Worm (Caenorhabditis elegans) whole organism, L2 larva: ENCODE data around the gene bca-1.

Experiments used
- C34F6.9 ChIP-seq: fragments of 150-350 bp; optimal IDR thresholded peaks from 2 replicates; lab custom pipeline; 2014; ENCODE audit warnings: missing biosample characterization, missing genetic modification characterization
- F13H6.1 ChIP-seq: sonication (generic microtip); optimal IDR thresholded peaks from 2 replicates; lab custom pipeline; 2016; ENCODE audit warnings: missing genetic modification characterization, missing compliant biosample characterization
- R02D3.7 ChIP-seq: fragments of 150-350 bp; optimal IDR thresholded peaks from 2 replicates; lab custom pipeline; 2014; ENCODE audit warnings: missing biosample characterization, missing genetic modification characterization
- Y55F3AM.14 ChIP-seq: fragments of 200-800 bp; sonication (Bioruptor generic); optimal IDR thresholded peaks from 2 replicates; lab custom pipeline; 2018; ENCODE audit warnings: mild to moderate bottlenecking, missing genetic modification characterization, missing compliant biosample characterization
- ZK546.5 ChIP-seq: sonication (generic microtip); optimal IDR thresholded peaks from 2 replicates; lab custom pipeline; 2017; ENCODE audit warnings: missing biosample characterization, missing genetic modification characterization
- alr-1 ChIP-seq: fragments of 150-350 bp; optimal IDR thresholded peaks from 2 replicates; lab custom pipeline; 2014; ENCODE audit warnings: missing biosample characterization, missing genetic modification characterization
- ama-1 ChIP-seq: fragments of 150-350 bp; optimal IDR thresholded peaks from 2 replicates; lab custom pipeline; 2018; ENCODE audit warnings: inconsistent platforms
- blmp-1 ChIP-seq: sonication (generic microtip); optimal IDR thresholded peaks from 2 replicates; lab custom pipeline; 2017; ENCODE audit warnings: missing genetic modification characterization, mild to moderate bottlenecking, missing compliant biosample characterization, antibody characterized with exemption, moderate library complexity; ENCODE audit not compliant: insufficient read depth
- ceh-16 ChIP-seq: fragments of 150-350 bp; optimal IDR thresholded peaks from 2 replicates; lab custom pipeline; 2014; ENCODE audit warnings: missing biosample characterization, missing genetic modification characterization
- dmd-4 ChIP-seq: sonication (generic microtip); optimal IDR thresholded peaks from 2 replicates; lab custom pipeline; 2017; ENCODE audit warnings: missing biosample characterization, missing genetic modification characterization
- elt-3 ChIP-seq: sonication (generic microtip); optimal IDR thresholded peaks from 2 replicates; lab custom pipeline; 2017; ENCODE audit warnings: missing biosample characterization, missing genetic modification characterization
- fos-1 ChIP-seq: fragments of 150-350 bp; optimal IDR thresholded peaks from 2 replicates; lab custom pipeline; 2014; ENCODE audit warnings: missing biosample characterization, missing genetic modification characterization
- gmeb-1 ChIP-seq: fragments of 150-350 bp; optimal IDR thresholded peaks from 2 replicates; lab custom pipeline; 2014; ENCODE audit warnings: missing biosample characterization, missing genetic modification characterization
- lin-11 ChIP-seq: fragments of 150-350 bp; sonication (generic microtip); optimal IDR thresholded peaks from 2 replicates; lab custom pipeline; 2014; ENCODE audit warnings: missing biosample characterization, missing genetic modification characterization, inconsistent platforms, mixed read lengths
- mbf-1 ChIP-seq: sonication (generic microtip); optimal IDR thresholded peaks from 2 replicates; lab custom pipeline; 2017; ENCODE audit warnings: missing biosample characterization, missing genetic modification characterization
- mdl-1 ChIP-seq, 2 experiments: fragments of 150-350 bp in 1 of 2; sonication (generic microtip) in 1 of 2; optimal IDR thresholded peaks; 2 replicates each; lab custom pipeline; 2017; ENCODE audit warnings: missing biosample characterization in 2 of 2, missing genetic modification characterization in 2 of 2
- nhr-10 ChIP-seq: sonication (generic microtip); optimal IDR thresholded peaks from 2 replicates; lab custom pipeline; 2017; ENCODE audit warnings: missing biosample characterization, missing genetic modification characterization
- nhr-129 ChIP-seq: fragments of 150-350 bp; optimal IDR thresholded peaks from 2 replicates; lab custom pipeline; 2014; ENCODE audit warnings: missing biosample characterization, missing genetic modification characterization
- nhr-21 ChIP-seq: fragments of 150-350 bp; optimal IDR thresholded peaks from 2 replicates; lab custom pipeline; 2014; ENCODE audit warnings: missing biosample characterization, missing genetic modification characterization
- nhr-23 ChIP-seq: fragments of 150-350 bp; optimal IDR thresholded peaks from 2 replicates; lab custom pipeline; 2014; ENCODE audit warnings: missing biosample characterization, missing genetic modification reagents, missing genetic modification characterization
- nhr-237 ChIP-seq: fragments of 150-350 bp; optimal IDR thresholded peaks from 2 replicates; lab custom pipeline; 2014; ENCODE audit warnings: missing biosample characterization, missing genetic modification characterization
- nhr-77 ChIP-seq: fragments of 150-350 bp; optimal IDR thresholded peaks from 2 replicates; lab custom pipeline; 2014; ENCODE audit warnings: missing biosample characterization, missing genetic modification characterization
- skn-1 ChIP-seq: sonication (generic microtip); optimal IDR thresholded peaks from 2 replicates; lab custom pipeline; 2017; ENCODE audit warnings: missing biosample characterization, missing genetic modification characterization
- sma-3 ChIP-seq: sonication (generic microtip); optimal IDR thresholded peaks from 2 replicates; lab custom pipeline; 2016; ENCODE audit warnings: missing genetic modification reagents, missing genetic modification characterization, missing compliant biosample characterization
- sma-9 ChIP-seq, 2 experiments: fragments of 150-350 bp in 1 of 2; sonication (generic microtip) in 1 of 2; optimal IDR thresholded peaks; 2 replicates each; lab custom pipeline; 2014 to 2016; ENCODE audit warnings: missing genetic modification characterization in 2 of 2, mild to moderate bottlenecking in 1 of 2, missing biosample characterization in 1 of 2, missing compliant biosample characterization in 1 of 2, missing genetic modification reagents in 1 of 2, moderate library complexity in 1 of 2
- snpc-4 ChIP-seq: fragments of 150-350 bp; optimal IDR thresholded peaks from 2 replicates; lab custom pipeline; 2014; ENCODE audit warnings: missing biosample characterization, missing genetic modification characterization
- unc-55 ChIP-seq: fragments of 150-350 bp; sonication (generic microtip); optimal IDR thresholded peaks from 3 replicates; lab custom pipeline; 2014; ENCODE audit warnings: missing biosample characterization, missing genetic modification reagents, missing genetic modification characterization
- unc-62 ChIP-seq: fragments of 150-350 bp; optimal IDR thresholded peaks from 2 replicates; lab custom pipeline; 2014; ENCODE audit warnings: missing biosample characterization, missing genetic modification reagents, missing genetic modification characterization
- ztf-1 ChIP-seq: fragments of 200-800 bp; sonication (Bioruptor generic); conservative IDR thresholded peaks from 2 replicates; pipeline ENCODE4 v1.3.6; 2022; ENCODE audit warnings: missing genetic modification characterization, missing compliant biosample characterization
- ztf-11 ChIP-seq: sonication (generic microtip); optimal IDR thresholded peaks from 2 replicates; lab custom pipeline; 2017; ENCODE audit warnings: missing biosample characterization, missing genetic modification characterization
- ztf-4 ChIP-seq: fragments of 150-350 bp; optimal IDR thresholded peaks from 2 replicates; lab custom pipeline; 2014; ENCODE audit warnings: missing biosample characterization, missing genetic modification characterization

The bca-1 gene

DNA sequence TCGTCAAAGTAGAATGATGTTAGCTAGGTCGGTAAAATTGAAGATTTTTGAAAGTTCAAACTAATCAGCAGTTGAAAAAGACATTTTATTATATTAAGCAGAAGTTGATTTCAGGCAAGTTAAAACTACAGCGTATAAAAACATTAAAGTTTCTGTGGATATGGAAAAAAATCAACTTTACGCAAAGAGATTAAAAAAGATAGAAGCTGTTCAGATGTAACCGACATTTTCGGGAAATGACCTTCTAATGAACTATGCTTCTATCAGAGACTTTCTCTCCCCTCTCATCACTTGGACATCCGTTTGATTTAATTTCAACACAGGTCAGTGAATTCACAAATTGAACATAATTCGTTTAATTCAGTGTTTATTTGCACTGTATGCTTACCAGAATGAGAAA is 24.3 kb downstream of the bca-1 start, which contains the start of gene T13C5.7:
Gene T13C5.7, plus strand, starts transcription at position 301 of the 400 bp plus-strand sequence.
- no peak for TF ChIP-seq sma-9 (GFP tag; optimal IDR thresholded peaks at IDR 0.05; lab: Kevin White, UChicago)
- no peak for TF ChIP-seq sma-9 (tag; optimal IDR thresholded peaks at IDR 0.05; lab: Kevin White, UChicago)
- TF ChIP-seq lin-11 (tag; lab: Kevin White, UChicago) = no peak
- no peak for TF ChIP-seq R02D3.7 (tag; lab: Kevin White, UChicago)
- TF ChIP-seq ZK546.5 (tag; lab: Kevin White, UChicago) = no peak
- TF ChIP-seq C34F6.9 (tag; lab: Kevin White, UChicago) = no peak
- no peak for TF ChIP-seq unc-62
- TF ChIP-seq gmeb-1 (tag; lab: Kevin White, UChicago) = no peak
- no peak for TF ChIP-seq ztf-4 (tag; lab: Kevin White, UChicago)
- TF ChIP-seq ztf-1 = no peak
- TF ChIP-seq nhr-23 = no peak
- TF ChIP-seq snpc-4 (tag; lab: Kevin White, UChicago) = no peak
- TF ChIP-seq nhr-21 = no peak
- no peak for TF ChIP-seq sma-3 (GFP tag; lab: Kevin White, UChicago)
- no peak for TF ChIP-seq nhr-77 (tag; lab: Kevin White, UChicago)
- TF ChIP-seq nhr-129 (tag; lab: Kevin White, UChicago) = no peak
- TF ChIP-seq nhr-237 (tag; lab: Kevin White, UChicago) = no peak
- TF ChIP-seq blmp-1 = no peak
- TF ChIP-seq fos-1 = no peak
- no peak for TF ChIP-seq ztf-11 (tag; lab: Kevin White, UChicago)
- TF ChIP-seq Y55F3AM.14 (GFP tag; lab: Kevin White, UChicago) = no peak

DNA sequence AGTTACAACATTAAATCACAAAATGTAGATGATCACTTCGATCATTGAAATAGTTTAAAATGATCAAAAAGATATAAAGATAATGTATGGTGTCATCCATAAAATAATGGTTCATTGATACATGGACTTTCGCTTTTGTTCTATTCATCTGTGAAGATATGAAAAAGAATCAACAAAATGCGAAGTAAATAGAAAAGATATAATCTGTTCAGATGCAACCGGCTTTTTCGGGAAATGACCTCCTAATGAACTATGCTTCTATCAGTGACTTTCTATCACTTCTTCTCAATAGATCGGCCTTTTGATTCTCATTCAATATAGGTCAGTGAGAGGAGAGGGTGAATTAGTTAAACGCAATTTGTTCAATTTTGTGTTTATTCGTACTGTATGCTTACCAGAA is 25.6 kb downstream of the bca-1 start:
- TF ChIP-seq nhr-21 = peak; percentile 69
- peak; percentile 46 for TF ChIP-seq blmp-1
- TF ChIP-seq ceh-16 (tag; lab: Kevin White, UChicago) = no peak

- TF ChIP-seq nhr-10 (tag; lab: Kevin White, UChicago) = no peak
- no peak for TF ChIP-seq mbf-1 (tag; lab: Kevin White, UChicago)
- TF ChIP-seq F13H6.1 (tag; lab: Kevin White, UChicago) = no peak
- TF ChIP-seq sma-9 (GFP tag; optimal IDR thresholded peaks at IDR 0.05; lab: Kevin White, UChicago) = no peak
- TF ChIP-seq sma-9 (tag; optimal IDR thresholded peaks at IDR 0.05; lab: Kevin White, UChicago) = no peak
These were observed 26.5 kb downstream of the bca-1 start, which contains the start of the genes T25B2.4 and T13C5.3 for ce11 chrX:6177944-6178566. TSS of gene T25B2.4 (plus strand) at chrX:6178244. TSS of gene T13C5.3 (plus strand) at chrX:6178516.

DNA sequence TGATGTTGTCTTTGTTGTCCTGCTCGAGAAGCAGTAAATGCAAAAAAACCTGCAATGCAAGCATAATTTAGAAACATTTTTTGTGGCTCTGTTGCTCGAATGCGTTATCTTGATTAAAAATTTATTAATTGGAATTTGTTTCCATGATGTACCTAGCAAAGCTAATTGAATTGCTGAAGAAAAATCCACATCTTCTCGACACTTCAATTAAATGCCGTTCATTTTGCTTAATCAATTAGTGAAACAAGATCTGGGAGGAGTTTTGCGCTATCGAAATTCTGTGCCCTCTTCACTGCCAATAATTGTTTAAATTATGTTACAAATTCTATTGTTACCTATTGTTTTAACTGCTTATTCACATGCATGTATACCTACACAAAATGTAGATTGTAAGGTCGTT is 28.7 kb downstream of the bca-1 start, which contains the start of gene T25B2.3:
Gene T25B2.3, plus strand, starts transcription at position 301 of the 400 bp plus-strand sequence.
- TF ChIP-seq ztf-1 (no peak), unc-62 (no peak)
- TF ChIP-seq, all 48 proteins: peak for 0

ce11 chrX:6173656-6174055 is 30.9 kb downstream of the bca-1 start, which contains the start of gene T25B2.1:
TSS of gene T25B2.1 (plus strand) at chrX:6173956.
- TF ChIP-seq nhr-21 (no peak), lin-11 (tag; lab: Kevin White, UChicago) (no peak), F13H6.1 (tag; lab: Kevin White, UChicago) (no peak), blmp-1 (no peak), alr-1 (tag; lab: Kevin White, UChicago) (no peak), ztf-1 (no peak), elt-3 (tag; lab: Kevin White, UChicago) (no peak), skn-1 (tag; lab: Kevin White, UChicago) (no peak), mdl-1 (tag; optimal IDR thresholded peaks at IDR 0.05; lab: Kevin White, UChicago) (no peak), dmd-4 (tag; lab: Kevin White, UChicago) (no peak), ztf-4 (tag; lab: Kevin White, UChicago) (no peak), nhr-237 (tag; lab: Kevin White, UChicago) (no peak)
- TF ChIP-seq, all 48 proteins: peak for 0

DNA sequence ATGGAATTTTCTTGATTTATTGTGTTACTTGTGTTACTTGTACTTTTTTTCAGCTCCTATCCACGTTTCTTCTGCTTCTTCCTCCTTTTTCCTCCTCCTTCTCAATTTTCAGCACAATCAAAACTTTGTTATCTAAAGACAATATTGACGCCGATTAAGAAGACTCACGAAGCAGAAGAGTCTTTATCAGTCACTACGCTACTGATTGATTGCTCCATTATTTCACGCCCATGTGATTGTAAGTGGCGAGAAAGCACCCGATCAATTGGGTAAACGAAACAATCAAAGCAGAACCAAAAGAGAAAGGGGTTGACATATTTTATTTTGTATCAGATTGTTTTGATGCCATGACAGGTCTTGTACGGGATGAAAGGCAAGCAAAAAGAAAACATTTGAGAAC is 35.3 kb downstream of the bca-1 start, which contains the start of gene T25B2.2:
Gene T25B2.2, plus strand, starts transcription at position 392 of the 400 bp plus-strand sequence.
- no peak for TF ChIP-seq unc-55 (GFP tag; lab: Kevin White, UChicago)
- no peak for TF ChIP-seq ama-1
- TF ChIP-seq R02D3.7 (tag; lab: Kevin White, UChicago) = no peak
- no peak for TF ChIP-seq elt-3 (tag; lab: Kevin White, UChicago)
- TF ChIP-seq fos-1 = peak; percentile 65
- no peak for TF ChIP-seq unc-62
- TF ChIP-seq F13H6.1 (tag; lab: Kevin White, UChicago) = no peak
